Worm (Caenorhabditis elegans) whole organism, late embryonic: Measurements from ENCODE around the gene T16D1.1.

Source experiments
- C08G9.2 ChIP-seq: sonication (generic microtip); optimal IDR thresholded peaks from 2 replicates; lab custom pipeline; 2016; ENCODE audit warnings: mild to moderate bottlenecking, missing genetic modification characterization, moderate library complexity, missing compliant biosample characterization
- C38D4.7 ChIP-seq: fragments of 200-800 bp; sonication (Bioruptor generic); optimal IDR thresholded peaks from 2 replicates; lab custom pipeline; 2018; ENCODE audit warnings: mild to moderate bottlenecking, missing genetic modification characterization, moderate library complexity, missing compliant biosample characterization
- F13H6.1 ChIP-seq: sonication (generic microtip); optimal IDR thresholded peaks from 2 replicates; lab custom pipeline; 2016; ENCODE audit warnings: missing genetic modification characterization, missing compliant biosample characterization
- K09A11.1 ChIP-seq: sonication (generic microtip); optimal IDR thresholded peaks from 2 replicates; lab custom pipeline; 2017; ENCODE audit warnings: antibody characterized with exemption, mild to moderate bottlenecking, missing genetic modification characterization, missing compliant biosample characterization; ENCODE audit not compliant: insufficient read depth
- T23F11.4 ChIP-seq: fragments of 200-800 bp; sonication (Bioruptor generic); optimal IDR thresholded peaks from 2 replicates; lab custom pipeline; 2018; ENCODE audit warnings: mild to moderate bottlenecking, missing genetic modification characterization, missing compliant biosample characterization
- Y22D7AL.16 ChIP-seq: sonication (generic microtip); optimal IDR thresholded peaks from 2 replicates; lab custom pipeline; 2016; ENCODE audit warnings: missing genetic modification characterization, missing compliant biosample characterization
- ceh-18 ChIP-seq: sonication (generic microtip); optimal IDR thresholded peaks from 2 replicates; lab custom pipeline; 2016; ENCODE audit warnings: missing genetic modification characterization, missing compliant biosample characterization
- ceh-22 ChIP-seq: sonication (generic microtip); optimal IDR thresholded peaks from 2 replicates; lab custom pipeline; 2017; ENCODE audit warnings: missing biosample characterization, missing genetic modification characterization
- ceh-24 ChIP-seq: sonication (generic microtip); optimal IDR thresholded peaks from 2 replicates; lab custom pipeline; 2016; ENCODE audit warnings: mild to moderate bottlenecking, missing genetic modification characterization, missing compliant biosample characterization
- ceh-45 ChIP-seq: fragments of 200-800 bp; sonication (Bioruptor generic); IDR thresholded peaks from 2 replicates; pipeline ENCODE4 v1.3.6; 2022; ENCODE audit warnings: missing genetic modification reagents, missing genetic modification characterization, missing compliant biosample characterization
- ceh-48 ChIP-seq: sonication (generic microtip); optimal IDR thresholded peaks from 2 replicates; lab custom pipeline; 2016; ENCODE audit warnings: missing genetic modification characterization, inconsistent platforms, missing compliant biosample characterization
- ceh-6 ChIP-seq: fragments of 200-800 bp; sonication (Bioruptor generic); optimal IDR thresholded peaks from 2 replicates; lab custom pipeline; 2018; ENCODE audit warnings: mild to moderate bottlenecking, missing genetic modification characterization, missing compliant biosample characterization
- dve-1 ChIP-seq: sonication (generic microtip); optimal IDR thresholded peaks from 2 replicates; lab custom pipeline; 2017; ENCODE audit warnings: antibody characterized with exemption, mild to moderate bottlenecking, missing genetic modification characterization, missing compliant biosample characterization
- elt-2 ChIP-seq: sonication (generic microtip); optimal IDR thresholded peaks from 2 replicates; lab custom pipeline; 2016; ENCODE audit warnings: missing genetic modification reagents, missing genetic modification characterization, missing compliant biosample characterization
- fax-1 ChIP-seq: sonication (generic microtip); optimal IDR thresholded peaks from 2 replicates; lab custom pipeline; 2016; ENCODE audit warnings: missing genotype, missing genetic modification characterization, missing compliant biosample characterization
- fkh-10 ChIP-seq: fragments of 150-350 bp; optimal IDR thresholded peaks from 2 replicates; lab custom pipeline; 2014; ENCODE audit warnings: missing biosample characterization, missing genetic modification reagents, missing genetic modification characterization
- fkh-6 ChIP-seq: sonication (generic microtip); optimal IDR thresholded peaks from 2 replicates; lab custom pipeline; 2016; ENCODE audit warnings: missing genetic modification characterization, missing compliant biosample characterization
- hlh-15 ChIP-seq: sonication (generic microtip); optimal IDR thresholded peaks from 2 replicates; lab custom pipeline; 2016; ENCODE audit warnings: missing genetic modification characterization, missing compliant biosample characterization
- hlh-8 ChIP-seq: sonication (generic microtip); optimal IDR thresholded peaks from 2 replicates; lab custom pipeline; 2016; ENCODE audit warnings: missing genotype, missing genetic modification characterization, missing compliant biosample characterization
- madf-2 ChIP-seq: sonication (generic microtip); optimal IDR thresholded peaks from 2 replicates; lab custom pipeline; 2017; ENCODE audit warnings: missing genetic modification characterization, missing compliant biosample characterization
- mec-3 ChIP-seq: sonication (generic microtip); optimal IDR thresholded peaks from 2 replicates; lab custom pipeline; 2016; ENCODE audit warnings: borderline replicate concordance, missing genetic modification characterization, missing compliant biosample characterization
- npax-4 ChIP-seq: sonication (generic microtip); optimal IDR thresholded peaks from 2 replicates; lab custom pipeline; 2016; ENCODE audit warnings: missing genetic modification characterization, missing compliant biosample characterization
- pag-3 ChIP-seq: sonication (generic microtip); optimal IDR thresholded peaks from 2 replicates; lab custom pipeline; 2016; ENCODE audit warnings: missing compliant biosample characterization, missing genetic modification characterization, borderline replicate concordance
- pat-9 ChIP-seq: fragments of 200-800 bp; sonication (Bioruptor generic); optimal IDR thresholded peaks from 2 replicates; lab custom pipeline; 2018; ENCODE audit warnings: mild to moderate bottlenecking, missing genetic modification characterization, moderate library complexity, missing compliant biosample characterization
- pax-1 ChIP-seq: fragments of 150-350 bp; optimal IDR thresholded peaks from 2 replicates; lab custom pipeline; 2014; ENCODE audit warnings: missing biosample characterization, missing genetic modification characterization
- pros-1 ChIP-seq: fragments of 150-350 bp; optimal IDR thresholded peaks from 2 replicates; lab custom pipeline; 2014; ENCODE audit warnings: missing biosample characterization, missing genetic modification reagents, missing genetic modification characterization
- sdc-2 ChIP-seq: sonication (generic microtip); optimal IDR thresholded peaks from 2 replicates; lab custom pipeline; 2016; ENCODE audit warnings: missing genotype, missing genetic modification characterization, missing compliant biosample characterization
- sox-2 ChIP-seq: fragments of 200-800 bp; sonication (Bioruptor generic); IDR thresholded peaks from 2 replicates; pipeline ENCODE4 v1.3.6; 2022; ENCODE audit warnings: missing genetic modification reagents, missing genetic modification characterization, missing compliant biosample characterization
- sox-4 ChIP-seq: sonication (generic microtip); optimal IDR thresholded peaks from 2 replicates; lab custom pipeline; 2017; ENCODE audit warnings: mild to moderate bottlenecking, missing genetic modification characterization, inconsistent platforms, missing compliant biosample characterization
- syd-9 ChIP-seq: sonication (generic microtip); optimal IDR thresholded peaks from 2 replicates; lab custom pipeline; 2016; ENCODE audit warnings: mild to moderate bottlenecking, missing genetic modification characterization, moderate library complexity, missing compliant biosample characterization
- tbx-2 ChIP-seq: sonication (generic microtip); optimal IDR thresholded peaks from 2 replicates; lab custom pipeline; 2016; ENCODE audit warnings: missing genetic modification characterization, missing compliant biosample characterization
- ttx-3 ChIP-seq: sonication (generic microtip); optimal IDR thresholded peaks from 2 replicates; lab custom pipeline; 2016; ENCODE audit warnings: missing genetic modification reagents, missing genetic modification characterization, missing compliant biosample characterization
- unc-3 ChIP-seq, 2 experiments: fragments of 200-800 bp in 1 of 2; sonication (Bioruptor generic) in 1 of 2; sonication (generic microtip) in 1 of 2; conservative IDR thresholded peaks in 1 of 2; optimal IDR thresholded peaks in 1 of 2; 2 replicates each; pipeline versions ENCODE4 v1.3.6 to Lab custom; 2016 to 2022; ENCODE audit warnings: missing compliant biosample characterization in 2 of 2, missing genetic modification characterization in 2 of 2, missing genetic modification reagents in 1 of 2
- unc-42 ChIP-seq: sonication (generic microtip); optimal IDR thresholded peaks from 2 replicates; lab custom pipeline; 2016; ENCODE audit warnings: missing genotype, missing genetic modification characterization, missing compliant biosample characterization
- zip-5 ChIP-seq: sonication (generic microtip); optimal IDR thresholded peaks from 2 replicates; lab custom pipeline; 2016; ENCODE audit warnings: missing genetic modification characterization, missing compliant biosample characterization
- ztf-16 ChIP-seq: sonication (generic microtip); optimal IDR thresholded peaks from 2 replicates; lab custom pipeline; 2017; ENCODE audit warnings: missing genetic modification characterization, missing compliant biosample characterization

The T16D1.1 gene

DNA sequence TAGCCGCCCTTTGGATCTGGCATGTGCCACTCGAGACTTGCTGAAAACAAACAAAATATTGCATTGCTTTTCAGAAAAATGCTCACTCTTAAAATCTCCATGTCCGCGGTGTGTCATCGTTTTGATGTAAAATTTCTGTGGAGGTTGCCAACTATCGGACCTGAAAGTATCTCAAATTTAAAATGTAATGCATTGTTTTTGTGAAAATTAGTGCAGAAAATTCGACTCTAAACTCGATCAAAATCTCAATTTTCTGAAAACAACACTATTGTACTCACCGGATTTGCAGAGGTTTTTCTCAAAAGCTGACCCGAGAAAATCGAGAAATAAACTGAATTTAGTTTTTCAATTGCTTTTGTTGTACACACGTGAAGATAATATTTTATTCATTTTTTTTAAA is at the start of gene T16D1.1:
Gene T16D1.1 (minus strand): TSS at position 101 of the 400 bp plus-strand sequence.
- TF ChIP-seq C38D4.7 (GFP tag; lab: Kevin White, UChicago) (no peak), ceh-45 (GFP tag; lab: Robert Waterston, UW) (no peak), pax-1 (no peak), pag-3 (tag; lab: Kevin White, UChicago) (no peak)

- TF ChIP-seq sox-2 (GFP tag; lab: Robert Waterston, UW) (no peak), npax-4 (tag; lab: Kevin White, UChicago) (no peak), fkh-6 (tag; lab: Kevin White, UChicago) (no peak), pros-1 (no peak), ceh-22 (no peak), ttx-3 (tag; lab: Kevin White, UChicago) (no peak), ceh-6 (no peak), ceh-45 (GFP tag; lab: Robert Waterston, UW) (no peak), C08G9.2 (tag; lab: Kevin White, UChicago) (no peak), F13H6.1 (no peak)
- TF ChIP-seq, all 69 proteins: peak for 0
Observed at ce11 chrII:5291051-5291450, 49.6 kb upstream of the T16D1.1 start.

- TF ChIP-seq madf-2 (tag; lab: Kevin White, UChicago) (no peak), sdc-2 (tag; lab: Kevin White, UChicago) (no peak), hlh-15 (tag; lab: Kevin White, UChicago) (no peak)
Observed at ce11 chrII:5289142-5289541, 47.7 kb upstream of the T16D1.1 start, which contains the start of gene ZK622.5. ZK622.5 (plus strand) TSS chrII:5289442.

DNA sequence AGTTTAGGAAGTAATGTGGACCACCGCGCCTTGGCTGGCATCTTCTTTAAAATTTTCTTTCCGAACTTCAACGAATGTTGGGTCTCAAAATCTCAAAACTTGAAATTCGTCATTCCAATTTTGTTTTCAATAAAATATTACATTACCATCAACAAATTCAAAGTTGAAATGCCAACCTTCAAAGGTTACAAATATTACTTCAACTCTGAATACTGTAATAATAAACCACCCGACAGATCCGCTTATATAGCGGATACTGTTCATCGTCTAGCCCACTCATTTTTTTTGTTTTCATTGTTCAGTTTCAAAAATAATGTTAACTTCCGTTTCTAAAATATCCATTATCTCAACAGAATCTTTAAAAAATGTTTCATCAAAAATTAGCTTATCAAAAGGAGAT is 43.6 kb upstream of the T16D1.1 start, which contains the start of gene gur-5:
Gene gur-5 (plus strand): TSS at position 301 of the 400 bp plus-strand sequence.
- TF ChIP-seq fax-1 (tag; lab: Kevin White, UChicago): no peak
- TF ChIP-seq sox-4 (tag; lab: Kevin White, UChicago): no peak
- TF ChIP-seq sdc-2 (tag; lab: Kevin White, UChicago): no peak
- TF ChIP-seq pat-9: no peak
- no peak for TF ChIP-seq fkh-10
- no peak for TF ChIP-seq syd-9 (tag; lab: Kevin White, UChicago)
- no peak for TF ChIP-seq T23F11.4 (GFP tag; lab: Kevin White, UChicago)
- no peak for TF ChIP-seq hlh-8 (tag; lab: Kevin White, UChicago)
- TF ChIP-seq ceh-24 (tag; lab: Kevin White, UChicago): no peak
- TF ChIP-seq ceh-18: no peak
- TF ChIP-seq tbx-2: no peak
- TF ChIP-seq ceh-48 (tag; lab: Kevin White, UChicago): no peak
- no peak for TF ChIP-seq K09A11.1
- no peak for TF ChIP-seq ztf-16 (tag; lab: Kevin White, UChicago)
- no peak for TF ChIP-seq zip-5
- TF ChIP-seq Y22D7AL.16 (tag; lab: Kevin White, UChicago): no peak

- TF ChIP-seq unc-3 (GFP tag; conservative IDR thresholded peaks at IDR 0.05; lab: Robert Waterston, UW) (no peak), unc-3 (tag; optimal IDR thresholded peaks at IDR 0.05; lab: Kevin White, UChicago) (no peak), unc-42 (tag; lab: Kevin White, UChicago) (no peak), madf-2 (tag; lab: Kevin White, UChicago) (no peak), elt-2 (no peak), ttx-3 (tag; lab: Kevin White, UChicago) (no peak), dve-1 (tag; lab: Kevin White, UChicago) (no peak), tbx-2 (no peak), sox-2 (GFP tag; lab: Robert Waterston, UW) (no peak), pax-1 (no peak), Y22D7AL.16 (tag; lab: Kevin White, UChicago) (no peak), mec-3 (tag; lab: Kevin White, UChicago) (no peak)
- TF ChIP-seq, all 69 proteins: peak for 0
Observed at ce11 chrII:5282740-5283281, 41.4 kb upstream of the T16D1.1 start.
